Fruit fly (Drosophila melanogaster) Kc167 (cell line): Measurements from ENCODE around the gene CG4982.

Source experiments
- Myc ChIP-seq: fragments of >200 bp; optimal IDR thresholded peaks from 2 replicates; lab custom pipeline; 2017; ENCODE audit warnings: missing external identifiers
- h ChIP-seq: fragments of >200 bp; optimal IDR thresholded peaks from 3 replicates; lab custom pipeline; 2018; ENCODE audit warnings: missing external identifiers
- psq ChIP-seq: fragments of >200 bp; optimal IDR thresholded peaks from 2 replicates; lab custom pipeline; 2017; ENCODE audit warnings: missing external identifiers
- ttk ChIP-seq: sonication (Bioruptor generic); optimal IDR thresholded peaks from 2 replicates; lab custom pipeline; 2017; ENCODE audit warnings: missing external identifiers

DNA sequence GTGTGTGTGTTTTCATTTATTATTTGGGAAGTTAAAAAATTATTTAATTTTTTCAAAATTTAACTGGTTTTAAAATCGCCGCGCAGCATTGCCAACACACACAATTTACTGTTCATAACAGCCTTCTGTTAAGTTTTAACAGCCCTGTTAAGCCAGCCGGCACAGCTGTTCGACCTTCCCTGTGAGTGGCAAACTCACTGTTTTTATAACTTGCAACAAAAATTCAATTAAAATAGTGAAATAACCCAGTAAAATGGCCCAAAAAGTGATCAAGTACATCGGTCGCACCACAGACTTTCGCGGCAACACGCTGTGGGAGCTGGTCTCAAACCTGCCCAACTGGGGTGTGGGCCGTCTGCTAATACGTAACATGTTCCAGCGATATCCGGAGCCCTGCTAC, 46.7 kb downstream of the CG4982 start, which contains the start of gene mRpS34:
- TF ChIP-seq psq (no peak), h (lab: Kevin White, UChicago) (no peak), Myc (lab: Kevin White, UChicago) (no peak), ttk (lab: Kevin White, UChicago) (no peak)
